Worm (Caenorhabditis elegans): Measurements from ENCODE around the gene inpp-5K.

The inpp-5K gene

DNA sequence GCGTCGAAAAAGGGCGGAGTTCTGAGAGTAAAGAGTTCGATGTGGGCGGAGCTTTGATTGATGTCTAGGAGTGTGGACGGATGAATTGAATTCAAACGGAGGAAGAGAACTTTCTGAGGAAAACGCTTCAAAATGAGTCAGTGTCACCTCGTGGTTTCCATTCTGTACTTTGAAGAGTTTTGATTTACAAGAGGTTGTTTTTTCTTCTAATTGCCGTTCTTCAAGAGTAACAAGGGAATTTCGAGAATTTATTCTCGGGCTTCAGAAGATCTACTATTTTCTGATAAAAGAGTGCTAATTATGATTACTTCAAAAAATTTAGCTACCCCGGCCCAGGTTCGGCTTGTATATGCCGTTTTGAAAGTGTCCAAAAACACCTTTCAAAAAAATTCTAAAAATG is 15.1 kb upstream of the inpp-5K start, which contains the start of gene C50C3.12:
Gene C50C3.12 (plus strand): TSS at position 301 of the 400 bp plus-strand sequence.
- TF ChIP-seq ceh-34 (tag; optimal IDR thresholded peaks at IDR 0.05), result no peak
- no peak for TF ChIP-seq C38D4.7 (GFP tag; optimal IDR thresholded peaks at IDR 0.05)
- TF ChIP-seq pag-3 (tag; optimal IDR thresholded peaks at IDR 0.05; ENCODE audit: borderline replicate concordance), result no peak
- no peak for TF ChIP-seq ama-1 (optimal IDR thresholded peaks at IDR 0.05)
- TF ChIP-seq sox-2 (GFP tag; IDR thresholded peaks at IDR 0.05), result no peak
- no peak for TF ChIP-seq unc-3 (GFP tag; conservative IDR thresholded peaks at IDR 0.05)
- no peak for TF ChIP-seq unc-3 (tag; optimal IDR thresholded peaks at IDR 0.05)
- no peak for TF ChIP-seq tbx-2 (tag; optimal IDR thresholded peaks at IDR 0.05)
- no peak for TF ChIP-seq ttx-3 (tag; optimal IDR thresholded peaks at IDR 0.05)

DNA sequence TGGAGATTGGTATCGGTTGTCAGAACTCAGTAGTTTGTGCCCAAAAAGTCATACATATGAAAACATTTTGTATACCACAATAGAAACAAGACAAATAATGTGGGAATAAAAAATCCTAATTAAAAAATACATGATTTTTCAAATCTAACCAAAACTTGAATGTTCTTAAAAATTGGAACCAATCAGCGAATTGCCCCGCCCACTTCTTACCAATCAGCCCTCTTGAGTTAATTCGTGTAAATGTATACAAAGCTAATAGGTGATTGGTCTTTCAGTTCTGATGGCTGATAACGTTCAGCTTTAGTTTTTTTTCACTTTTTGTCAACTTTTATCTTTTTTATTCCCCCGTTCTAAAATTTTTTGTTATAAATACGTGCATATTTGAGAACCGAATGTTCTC is 14.1 kb upstream of the inpp-5K start:
- TF ChIP-seq nfya-1 (tag; optimal IDR thresholded peaks at IDR 0.05), result peak; percentile 96
- TF ChIP-seq sox-4 (tag; optimal IDR thresholded peaks at IDR 0.05), result no peak

DNA sequence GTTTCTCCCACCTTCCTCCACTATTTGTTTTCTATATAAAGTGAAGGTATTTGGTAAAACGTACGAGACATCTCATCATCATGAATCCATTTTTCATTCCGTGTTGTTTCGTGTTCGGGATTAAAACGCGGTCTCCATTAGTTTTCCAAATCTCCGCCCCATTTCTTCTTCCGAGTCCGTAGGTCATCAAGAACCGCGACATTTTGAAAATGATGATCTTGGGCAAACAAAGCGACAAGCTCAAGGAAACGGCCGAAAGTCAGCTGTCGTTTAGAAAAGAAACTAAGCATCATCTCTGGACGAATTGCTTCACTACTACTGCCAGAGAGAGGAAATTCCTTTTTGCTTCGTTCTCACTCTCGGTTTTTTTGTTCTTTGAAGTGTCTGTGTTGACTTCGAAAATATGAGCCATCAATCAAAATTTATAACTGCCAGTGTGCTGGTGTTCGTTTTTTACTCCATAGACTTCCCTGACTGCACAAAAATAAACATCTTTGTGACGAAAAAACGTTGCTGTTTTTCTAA is 11.5 kb upstream of the inpp-5K start:
- TF ChIP-seq hlh-30 (tag; optimal IDR thresholded peaks at IDR 0.05; ENCODE audit: insufficient read depth) (no peak), unc-42 (tag; optimal IDR thresholded peaks at IDR 0.05) (no peak), hlh-13 (GFP tag; optimal IDR thresholded peaks at IDR 0.05) (no peak), ahr-1 (tag; optimal IDR thresholded peaks at IDR 0.05) (no peak), odd-2 (tag; optimal IDR thresholded peaks at IDR 0.05) (no peak), ceh-45 (GFP tag; IDR thresholded peaks at IDR 0.05) (no peak)

DNA sequence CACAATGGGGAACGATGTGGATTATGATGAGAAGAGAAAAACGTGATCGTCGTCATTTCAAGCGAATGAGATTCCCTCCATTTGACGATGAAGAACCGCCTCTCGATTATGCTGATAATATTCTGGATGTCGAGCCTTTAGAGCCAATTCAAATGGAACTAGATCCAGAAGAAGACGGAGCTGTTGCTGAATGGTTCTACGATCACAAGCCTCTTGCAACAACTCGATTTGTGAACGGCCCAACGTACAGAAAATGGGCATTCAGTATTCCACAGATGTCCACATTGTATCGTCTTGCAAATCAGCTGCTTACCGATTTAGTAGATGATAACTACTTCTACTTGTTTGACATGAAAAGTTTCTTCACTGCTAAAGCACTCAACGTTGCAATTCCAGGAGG is 3.6 kb upstream of the inpp-5K start:
- TF ChIP-seq unc-55 (GFP tag; optimal IDR thresholded peaks at IDR 0.05) (no peak), ceh-2 (tag; optimal IDR thresholded peaks at IDR 0.05) (no peak), C38D4.7 (GFP tag; optimal IDR thresholded peaks at IDR 0.05) (no peak)

DNA sequence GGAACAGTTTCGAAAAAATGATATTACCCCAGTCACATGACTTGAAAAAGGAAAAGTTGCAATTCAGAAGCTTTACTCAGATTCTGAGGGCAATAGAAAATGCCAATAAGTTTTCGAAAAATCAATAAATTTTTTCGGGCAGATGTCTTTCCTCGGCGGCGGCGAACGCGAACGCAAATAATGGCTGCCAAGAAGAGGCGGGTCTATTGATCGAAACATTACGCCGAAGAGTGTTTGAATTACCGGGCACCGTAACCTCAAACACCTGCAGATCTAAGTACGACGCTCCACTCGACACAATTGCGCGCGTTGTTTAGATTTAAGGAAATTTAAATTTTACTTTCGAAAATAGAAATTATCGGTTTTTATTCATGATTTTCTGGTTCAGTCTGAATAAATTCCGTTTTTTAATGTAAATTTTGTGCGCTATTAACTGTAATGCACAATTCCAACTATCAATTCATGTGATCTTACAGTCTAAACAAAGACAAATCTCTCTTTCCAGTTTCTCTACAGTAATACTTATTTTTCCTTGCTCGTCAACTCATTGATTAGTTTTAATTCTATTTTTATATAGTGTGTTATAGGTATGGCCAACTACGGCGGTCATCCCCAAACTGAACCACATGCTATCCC is 2.8 kb upstream of the inpp-5K start, which contains the start of gene prp-8:
Gene prp-8 (plus strand): TSS at position 586 of the 636 bp plus-strand sequence.
- TF ChIP-seq C38D4.7 (GFP tag; optimal IDR thresholded peaks at IDR 0.05), result no peak
- TF ChIP-seq ceh-2 (tag; optimal IDR thresholded peaks at IDR 0.05), result peak; percentile 6
- TF ChIP-seq ceh-24 (tag; optimal IDR thresholded peaks at IDR 0.05), result no peak
- TF ChIP-seq syd-9 (tag; optimal IDR thresholded peaks at IDR 0.05), result peak; percentile 16
- no peak for TF ChIP-seq dmd-4 (tag; optimal IDR thresholded peaks at IDR 0.05; ENCODE audit: borderline replicate concordance)
- TF ChIP-seq pha-2 (tag; optimal IDR thresholded peaks at IDR 0.05), result peak; percentile 9
- TF ChIP-seq nhr-11 (tag; optimal IDR thresholded peaks at IDR 0.05), result no peak
- TF ChIP-seq che-1 (tag; optimal IDR thresholded peaks at IDR 0.05), result no peak
- no peak for TF ChIP-seq ceh-6 (GFP tag; optimal IDR thresholded peaks at IDR 0.05)
- peak; percentile 84 for TF ChIP-seq ceh-18 (tag; optimal IDR thresholded peaks at IDR 0.05)
- peak; percentile 77 for TF ChIP-seq hlh-30 (tag; optimal IDR thresholded peaks at IDR 0.05; ENCODE audit: insufficient read depth)
- TF ChIP-seq tbx-2 (tag; optimal IDR thresholded peaks at IDR 0.05), result peak; percentile 71
- peak; percentile 46 for TF ChIP-seq madf-2 (tag; optimal IDR thresholded peaks at IDR 0.05)
- no peak for TF ChIP-seq sox-4 (tag; optimal IDR thresholded peaks at IDR 0.05)
- peak; percentile 83 for TF ChIP-seq ceh-48 (tag; optimal IDR thresholded peaks at IDR 0.05)
- no peak for TF ChIP-seq ceh-30 (tag; optimal IDR thresholded peaks at IDR 0.05)
- TF ChIP-seq unc-42 (tag; optimal IDR thresholded peaks at IDR 0.05), result peak; percentile 78
- TF ChIP-seq unc-86 (tag; optimal IDR thresholded peaks at IDR 0.05), result no peak
- peak; percentile 64 for TF ChIP-seq pros-1 (tag; optimal IDR thresholded peaks at IDR 0.05)
- no peak for TF ChIP-seq tbx-7 (tag; optimal IDR thresholded peaks at IDR 0.05)
- peak; percentile 93 for TF ChIP-seq nfya-1 (tag; optimal IDR thresholded peaks at IDR 0.05)
- no peak; the same call in 1 of the 2 replicates for TF ChIP-seq sox-2 (GFP tag; IDR thresholded peaks at IDR 0.05)
- TF ChIP-seq ahr-1 (tag; optimal IDR thresholded peaks at IDR 0.05), result no peak
- TF ChIP-seq ceh-9 (tag; optimal IDR thresholded peaks at IDR 0.05), result no peak
- no peak for TF ChIP-seq ama-1 (optimal IDR thresholded peaks at IDR 0.05)
- peak; percentile 11 for TF ChIP-seq ets-4 (tag; optimal IDR thresholded peaks at IDR 0.05)
- no peak for TF ChIP-seq ceh-14 (tag; optimal IDR thresholded peaks at IDR 0.05)
- TF ChIP-seq ceh-34 (tag; optimal IDR thresholded peaks at IDR 0.05), result peak; percentile 85
- TF ChIP-seq T23F11.4 (GFP tag; optimal IDR thresholded peaks at IDR 0.05), result no peak
- TF ChIP-seq hlh-13 (GFP tag; optimal IDR thresholded peaks at IDR 0.05), result no peak
- no peak for TF ChIP-seq unc-3 (GFP tag; conservative IDR thresholded peaks at IDR 0.05)
- no peak for TF ChIP-seq unc-3 (tag; optimal IDR thresholded peaks at IDR 0.05)
- TF ChIP-seq dve-1 (tag; optimal IDR thresholded peaks at IDR 0.05), result peak; percentile 65
- no peak for TF ChIP-seq K09A11.1 (tag; optimal IDR thresholded peaks at IDR 0.05; ENCODE audit: insufficient read depth)
- TF ChIP-seq hlh-6 (tag; optimal IDR thresholded peaks at IDR 0.05), result no peak
- TF ChIP-seq elt-2 (tag; optimal IDR thresholded peaks at IDR 0.05), result no peak
